Fruit fly (Drosophila melanogaster): ENCODE measurements around the gene CheB38b.
A peak's percentile ranks its signal among the peaks of the same experiment; 100 is the strongest.

The CheB38b gene

DNA sequence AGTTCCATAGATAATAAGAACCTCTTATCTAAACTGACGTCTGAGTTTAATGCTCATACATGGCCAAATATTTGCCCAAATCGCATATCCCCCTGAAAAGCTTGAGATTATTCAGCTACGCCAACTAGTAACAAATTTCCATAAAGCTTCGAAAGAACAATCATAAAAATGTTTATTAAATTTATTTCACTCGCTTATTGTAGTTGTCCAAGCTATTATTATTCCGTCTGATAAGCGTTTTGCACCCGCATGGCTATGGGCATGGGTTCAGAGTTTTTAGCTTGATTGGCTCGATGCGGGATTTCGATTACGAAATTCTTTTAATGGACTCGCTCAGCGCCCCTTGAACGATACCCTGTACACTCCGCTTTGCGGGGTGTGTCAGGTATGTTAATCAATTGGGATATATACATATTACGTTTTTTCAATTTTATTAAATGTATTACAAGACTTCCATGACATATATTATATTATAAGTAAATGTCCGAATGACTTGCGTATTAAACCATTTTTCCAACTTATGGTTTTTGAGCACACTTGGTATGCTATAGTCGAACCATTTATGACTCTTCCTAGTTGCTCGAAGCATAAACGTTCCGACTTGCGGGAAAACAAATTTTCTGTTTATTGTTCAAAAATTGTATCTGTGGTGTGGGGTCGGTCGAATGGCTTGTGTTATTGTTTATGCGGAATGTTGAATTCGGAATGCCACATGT, 11.3 kb downstream of the CheB38b start:
- TF ChIP-seq CG8301 (tag; optimal IDR thresholded peaks at IDR 0.05) (peak; percentile 46), CG8159 (tag; optimal IDR thresholded peaks at IDR 0.05) (peak; percentile 70), Snoo (tag; optimal IDR thresholded peaks at IDR 0.05) (peak; percentile 68), CG14655 (GFP tag; optimal IDR thresholded peaks at IDR 0.05) (peak; percentile 61), CG17806 (tag; optimal IDR thresholded peaks at IDR 0.05) (peak; percentile 61), fd96Ca (GFP tag; IDR thresholded peaks at IDR 0.05) (peak; percentile 71), CG9948 (tag; optimal IDR thresholded peaks at IDR 0.05) (peak; percentile 50), gl (tag; optimal IDR thresholded peaks at IDR 0.05) (no peak), D1 (tag; optimal IDR thresholded peaks at IDR 0.05) (peak; percentile 32), CG10348 (GFP tag; IDR thresholded peaks at IDR 0.05) (no peak), rn (GFP tag; IDR thresholded peaks at IDR 0.05) (no peak), CG4496 (GFP tag; IDR thresholded peaks at IDR 0.05) (peak; percentile 77), CG34367 (tag; optimal IDR thresholded peaks at IDR 0.05) (peak; percentile 54), CG32121 (GFP tag; IDR thresholded peaks at IDR 0.05) (peak; percentile 82), Pif1B (GFP tag; optimal IDR thresholded peaks at IDR 0.05) (peak; percentile 72), Ets98B (GFP tag; IDR thresholded peaks at IDR 0.05) (peak; percentile 82), CG12605 (GFP tag; IDR thresholded peaks at IDR 0.05) (0 out of 2 replicates have a peak, but pooled peaks have one; percentile 26), CG15710 (tag; optimal IDR thresholded peaks at IDR 0.05) (peak; percentile 63), EcR (GFP tag; optimal IDR thresholded peaks at IDR 0.05) (no peak), Pif1A (GFP tag; optimal IDR thresholded peaks at IDR 0.05) (peak; percentile 60), CG13204 (GFP tag; optimal IDR thresholded peaks at IDR 0.05) (no peak)

- 0 out of 3 replicates have a peak, but pooled peaks have one; percentile 48 for TF ChIP-seq CG4496 (GFP tag; IDR thresholded peaks at IDR 0.05)
- no peak for TF ChIP-seq CG15710 (tag; optimal IDR thresholded peaks at IDR 0.05)
- TF ChIP-seq Pif1B (GFP tag; optimal IDR thresholded peaks at IDR 0.05), result no peak
- TF ChIP-seq CG12605 (GFP tag; IDR thresholded peaks at IDR 0.05), result peak; percentile 29; the same call in 1 of the 2 replicates
Measured at dm6 chr2L:20803733-20804164, 13.3 kb downstream of the CheB38b start.

DNA sequence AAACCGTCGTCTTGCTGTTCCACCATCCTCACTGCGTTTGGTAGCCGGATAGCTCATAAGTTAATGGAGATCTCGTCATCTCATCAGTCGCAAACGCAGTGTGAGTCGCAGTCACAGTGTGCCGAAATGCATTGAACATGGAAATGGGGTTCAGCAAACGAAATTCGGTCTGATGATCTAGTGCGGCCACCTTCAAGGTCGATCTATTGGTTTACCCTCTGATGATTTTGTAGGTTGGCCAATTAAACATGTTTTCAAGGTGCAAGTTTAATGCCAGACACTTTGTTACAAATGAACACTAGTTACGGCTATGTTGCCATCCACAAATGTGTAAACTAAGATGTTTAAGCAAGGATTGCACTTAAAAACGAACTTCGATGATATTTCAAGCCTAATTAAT, 14.2 kb downstream of the CheB38b start:
- TF ChIP-seq CG8159 (tag; optimal IDR thresholded peaks at IDR 0.05) (no peak), fd96Ca (GFP tag; IDR thresholded peaks at IDR 0.05) (peak; percentile 48; the same call in 1 of the 3 replicates), D1 (tag; optimal IDR thresholded peaks at IDR 0.05) (no peak), Ets98B (GFP tag; IDR thresholded peaks at IDR 0.05) (no peak), gl (tag; optimal IDR thresholded peaks at IDR 0.05) (no peak), EcR (GFP tag; optimal IDR thresholded peaks at IDR 0.05) (no peak), Snoo (tag; optimal IDR thresholded peaks at IDR 0.05) (no peak), CG13204 (GFP tag; optimal IDR thresholded peaks at IDR 0.05) (no peak), Pif1A (GFP tag; optimal IDR thresholded peaks at IDR 0.05) (no peak), CG12605 (GFP tag; IDR thresholded peaks at IDR 0.05) (no peak), CG15710 (tag; optimal IDR thresholded peaks at IDR 0.05) (no peak), CG4496 (GFP tag; IDR thresholded peaks at IDR 0.05) (peak; percentile 59; the same call in 1 of the 3 replicates), CG10348 (GFP tag; IDR thresholded peaks at IDR 0.05) (no peak), CG8301 (tag; optimal IDR thresholded peaks at IDR 0.05) (no peak), Pif1B (GFP tag; optimal IDR thresholded peaks at IDR 0.05) (no peak), CG32121 (GFP tag; IDR thresholded peaks at IDR 0.05) (no peak), CG14655 (GFP tag; optimal IDR thresholded peaks at IDR 0.05) (peak; percentile 6), rn (GFP tag; IDR thresholded peaks at IDR 0.05) (0 out of 2 replicates have a peak, but pooled peaks have one; percentile 17), CG34367 (tag; optimal IDR thresholded peaks at IDR 0.05) (no peak), CG17806 (tag; optimal IDR thresholded peaks at IDR 0.05) (no peak), CG9948 (tag; optimal IDR thresholded peaks at IDR 0.05) (peak; percentile 6)

DNA sequence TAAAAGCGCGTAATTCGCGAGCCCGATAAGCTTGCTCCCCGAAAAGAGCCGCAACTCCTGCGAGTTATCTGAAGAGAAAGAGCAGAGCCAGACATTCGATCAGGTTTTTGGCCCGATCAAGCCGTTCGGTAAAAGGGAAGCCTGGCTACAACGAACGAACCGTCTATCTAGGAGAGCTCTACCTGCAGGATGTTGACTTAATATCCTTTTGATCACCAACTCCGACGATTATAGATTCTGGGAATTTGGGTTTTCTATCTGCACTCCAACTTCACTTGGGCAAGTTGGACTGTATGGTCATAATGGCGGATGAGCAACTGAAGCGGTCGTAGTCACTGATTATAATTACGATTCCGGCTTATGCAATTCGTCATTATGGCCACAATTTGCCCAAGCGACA, 14.9 kb downstream of the CheB38b start:
- TF ChIP-seq CG15710 (tag; optimal IDR thresholded peaks at IDR 0.05) (peak; percentile 52), Ets98B (GFP tag; IDR thresholded peaks at IDR 0.05) (peak; percentile 92), CG4496 (GFP tag; IDR thresholded peaks at IDR 0.05) (peak; percentile 88), Snoo (tag; optimal IDR thresholded peaks at IDR 0.05) (peak; percentile 4), CG9948 (tag; optimal IDR thresholded peaks at IDR 0.05) (peak; percentile 34), CG14655 (GFP tag; optimal IDR thresholded peaks at IDR 0.05) (peak; percentile 70), CG12605 (GFP tag; IDR thresholded peaks at IDR 0.05) (peak; percentile 77), EcR (GFP tag; optimal IDR thresholded peaks at IDR 0.05) (no peak), CG32121 (GFP tag; IDR thresholded peaks at IDR 0.05) (peak; percentile 85), D1 (tag; optimal IDR thresholded peaks at IDR 0.05) (no peak), CG10348 (GFP tag; IDR thresholded peaks at IDR 0.05) (peak; percentile 46; the same call in 1 of the 2 replicates), gl (tag; optimal IDR thresholded peaks at IDR 0.05) (no peak), CG8301 (tag; optimal IDR thresholded peaks at IDR 0.05) (peak; percentile 74), rn (GFP tag; IDR thresholded peaks at IDR 0.05) (peak; percentile 81), Pif1A (GFP tag; optimal IDR thresholded peaks at IDR 0.05) (peak; percentile 72), Pif1B (GFP tag; optimal IDR thresholded peaks at IDR 0.05) (peak; percentile 74), CG8159 (tag; optimal IDR thresholded peaks at IDR 0.05) (peak; percentile 63), CG34367 (tag; optimal IDR thresholded peaks at IDR 0.05) (no peak), CG17806 (tag; optimal IDR thresholded peaks at IDR 0.05) (peak; percentile 52), CG13204 (GFP tag; optimal IDR thresholded peaks at IDR 0.05) (no peak), fd96Ca (GFP tag; IDR thresholded peaks at IDR 0.05) (peak; percentile 94)

DNA sequence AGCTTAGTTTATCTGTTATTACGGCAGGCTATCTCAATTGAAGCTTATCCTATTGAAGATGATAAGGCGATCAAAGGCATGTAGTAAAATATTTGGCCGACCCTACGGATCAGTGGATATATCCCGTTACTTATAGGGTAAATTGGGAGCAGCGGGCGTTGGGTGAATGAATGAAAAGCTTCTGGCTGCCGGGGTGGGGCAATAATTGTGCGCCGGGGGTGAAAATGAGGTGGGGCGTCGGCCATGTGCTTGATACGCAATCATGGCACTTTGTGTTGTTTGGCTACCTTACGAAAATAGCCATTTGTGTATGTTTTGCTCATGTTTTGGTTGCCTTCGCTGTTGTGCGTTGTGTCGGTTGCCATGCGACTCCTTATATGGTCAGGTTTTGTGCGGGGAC, 15.3 kb downstream of the CheB38b start:
- no peak for TF ChIP-seq fd96Ca (GFP tag; IDR thresholded peaks at IDR 0.05)
- no peak for TF ChIP-seq CG34367 (tag; optimal IDR thresholded peaks at IDR 0.05)
- TF ChIP-seq CG15710 (tag; optimal IDR thresholded peaks at IDR 0.05), result no peak
- TF ChIP-seq Pif1B (GFP tag; optimal IDR thresholded peaks at IDR 0.05), result no peak
- TF ChIP-seq D1 (tag; optimal IDR thresholded peaks at IDR 0.05), result no peak
- no peak for TF ChIP-seq CG32121 (GFP tag; IDR thresholded peaks at IDR 0.05)
- TF ChIP-seq CG10348 (GFP tag; IDR thresholded peaks at IDR 0.05), result no peak
- TF ChIP-seq CG9948 (tag; optimal IDR thresholded peaks at IDR 0.05), result no peak
- no peak for TF ChIP-seq rn (GFP tag; IDR thresholded peaks at IDR 0.05)
- TF ChIP-seq Ets98B (GFP tag; IDR thresholded peaks at IDR 0.05), result no peak
- TF ChIP-seq CG17806 (tag; optimal IDR thresholded peaks at IDR 0.05), result no peak
- TF ChIP-seq Snoo (tag; optimal IDR thresholded peaks at IDR 0.05), result no peak
- TF ChIP-seq CG14655 (GFP tag; optimal IDR thresholded peaks at IDR 0.05), result no peak
- TF ChIP-seq CG8301 (tag; optimal IDR thresholded peaks at IDR 0.05), result no peak
- TF ChIP-seq CG12605 (GFP tag; IDR thresholded peaks at IDR 0.05), result no peak
- no peak for TF ChIP-seq gl (tag; optimal IDR thresholded peaks at IDR 0.05)
- no peak for TF ChIP-seq EcR (GFP tag; optimal IDR thresholded peaks at IDR 0.05)
- TF ChIP-seq Pif1A (GFP tag; optimal IDR thresholded peaks at IDR 0.05), result no peak
- no peak for TF ChIP-seq CG13204 (GFP tag; optimal IDR thresholded peaks at IDR 0.05)

Data from whole organism, pupa.